Worm (Caenorhabditis elegans) whole organism, L1 larva: ENCODE measurements around the gene srg-6.

Source experiments
- egl-13 ChIP-seq: sonication (generic microtip); optimal IDR thresholded peaks from 2 replicates; lab custom pipeline; 2016; ENCODE audit warnings: missing genotype, missing genetic modification reagents, missing genetic modification characterization, missing compliant biosample characterization
- nhr-11 ChIP-seq: fragments of 150-350 bp; optimal IDR thresholded peaks from 2 replicates; lab custom pipeline; 2014; ENCODE audit warnings: missing biosample characterization, missing genetic modification characterization
- nhr-237 ChIP-seq: fragments of 150-350 bp; optimal IDR thresholded peaks from 2 replicates; lab custom pipeline; 2014; ENCODE audit warnings: missing biosample characterization, missing genetic modification characterization
- nhr-28 ChIP-seq: fragments of 150-350 bp; optimal IDR thresholded peaks from 2 replicates; lab custom pipeline; 2014; ENCODE audit warnings: missing biosample characterization, missing genetic modification characterization
- skn-1 ChIP-seq: fragments of 150-350 bp; optimal IDR thresholded peaks from 2 replicates; lab custom pipeline; 2014; ENCODE audit warnings: missing biosample characterization, missing genetic modification characterization
- xbp-1 ChIP-seq: sonication (generic microtip); optimal IDR thresholded peaks from 2 replicates; lab custom pipeline; 2016; ENCODE audit warnings: missing genetic modification characterization, missing compliant biosample characterization

DNA sequence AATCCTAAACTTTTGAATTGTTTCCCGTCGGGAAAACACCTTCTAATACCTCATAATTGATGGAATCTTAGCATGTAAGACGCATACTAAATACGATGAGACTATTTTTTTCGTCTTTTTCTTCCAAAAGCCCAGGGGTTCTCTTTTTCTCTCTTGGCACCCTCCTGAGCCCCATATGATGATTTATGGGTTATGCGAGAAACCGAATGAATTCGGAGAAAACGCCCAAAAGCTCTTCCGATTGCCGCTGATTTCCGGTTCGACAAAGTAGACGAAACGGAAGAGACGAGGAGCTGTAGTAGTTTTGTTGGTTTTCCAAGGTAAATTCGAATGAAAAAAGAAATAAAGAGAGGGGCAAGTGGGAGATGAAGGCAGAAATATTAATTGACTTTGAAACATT, 45.6 kb upstream of the srg-6 start:
- TF ChIP-seq nhr-28 = no peak
- TF ChIP-seq skn-1 (tag; lab: Kevin White, UChicago) = no peak
- TF ChIP-seq nhr-11 (tag; lab: Kevin White, UChicago) = no peak
- TF ChIP-seq nhr-237 (tag; lab: Kevin White, UChicago) = no peak
- TF ChIP-seq xbp-1 (tag; lab: Kevin White, UChicago) = no peak
- TF ChIP-seq egl-13 (tag; lab: Kevin White, UChicago) = no peak
